Worm (Caenorhabditis elegans) whole organism, young adult: ENCODE data around the gene rbm-7.

ENCODE experiments used
- B0261.1 ChIP-seq: sonication (generic microtip); optimal IDR thresholded peaks from 2 replicates; lab custom pipeline; 2016; ENCODE audit warnings: mild to moderate bottlenecking, missing genetic modification characterization, moderate library complexity, missing compliant biosample characterization
- B0336.3 ChIP-seq: fragments of 200-800 bp; sonication (Bioruptor generic); IDR thresholded peaks from 2 replicates; pipeline ENCODE4 v1.3.6; 2022; ENCODE audit warnings: missing genetic modification characterization, missing compliant biosample characterization
- F33H1.4 ChIP-seq: fragments of 200-800 bp; sonication (Bioruptor generic); IDR thresholded peaks from 2 replicates; pipeline ENCODE4 v1.3.6; 2022; ENCODE audit warnings: missing genetic modification reagents, missing genetic modification characterization, missing compliant biosample characterization
- F39B2.1 ChIP-seq: fragments of 200-800 bp; sonication (Bioruptor generic); IDR thresholded peaks from 2 replicates; pipeline ENCODE4 v1.3.6; 2022; ENCODE audit warnings: missing genetic modification reagents, missing genetic modification characterization, missing compliant biosample characterization
- F49E8.2 ChIP-seq: sonication (generic microtip); optimal IDR thresholded peaks from 3 replicates; lab custom pipeline; 2017; ENCODE audit warnings: missing genetic modification characterization, mild to moderate bottlenecking, missing compliant biosample characterization, antibody characterized with exemption, moderate library complexity; ENCODE audit not compliant: insufficient read depth
- F52B5.7 ChIP-seq: sonication (generic microtip); optimal IDR thresholded peaks from 2 replicates; lab custom pipeline; 2016; ENCODE audit warnings: mild to moderate bottlenecking, missing genetic modification characterization, missing compliant biosample characterization
- F55B11.4 ChIP-seq: sonication (generic microtip); optimal IDR thresholded peaks from 2 replicates; lab custom pipeline; 2016; ENCODE audit warnings: missing compliant biosample characterization, missing genetic modification characterization, borderline replicate concordance; ENCODE audit not compliant: insufficient read depth
- Y53F4B.3 ChIP-seq: fragments of 200-800 bp; sonication (Bioruptor generic); IDR thresholded peaks from 2 replicates; pipeline ENCODE4 v1.3.6; 2022; ENCODE audit warnings: missing genetic modification reagents, missing genetic modification characterization, missing compliant biosample characterization
- Y95B8A.8 ChIP-seq: fragments of 200-800 bp; sonication (Bioruptor generic); IDR thresholded peaks from 2 replicates; pipeline ENCODE4 v1.3.6; 2022; ENCODE audit warnings: missing genetic modification reagents, missing genetic modification characterization, missing compliant biosample characterization
- akir-1 ChIP-seq: fragments of 200-800 bp; sonication (Bioruptor generic); optimal IDR thresholded peaks from 2 replicates; lab custom pipeline; 2018; ENCODE audit warnings: mild to moderate bottlenecking, missing genetic modification characterization, moderate library complexity, missing compliant biosample characterization
- athp-1 ChIP-seq: sonication (generic microtip); optimal IDR thresholded peaks from 2 replicates; lab custom pipeline; 2017; ENCODE audit warnings: mild to moderate bottlenecking, missing genetic modification characterization, missing compliant biosample characterization
- cebp-1 ChIP-seq, 2 experiments: fragments of 200-800 bp in 1 of 2; sonication (Bioruptor generic) in 1 of 2; sonication (generic microtip) in 1 of 2; IDR thresholded peaks in 1 of 2; optimal IDR thresholded peaks in 1 of 2; 2 replicates each; pipeline versions ENCODE4 v1.3.6 to Lab custom; 2017 to 2022; ENCODE audit warnings: missing compliant biosample characterization in 2 of 2, missing genetic modification characterization in 2 of 2, mild to moderate bottlenecking in 1 of 2, missing genetic modification reagents in 1 of 2, moderate library complexity in 1 of 2
- cebp-2 ChIP-seq: fragments of 200-800 bp; sonication (Bioruptor generic); IDR thresholded peaks from 2 replicates; pipeline ENCODE4 v1.3.6; 2022; ENCODE audit warnings: missing genetic modification characterization, missing compliant biosample characterization
- ceh-27 ChIP-seq: fragments of 200-800 bp; sonication (Bioruptor generic); optimal IDR thresholded peaks from 2 replicates; lab custom pipeline; 2018; ENCODE audit warnings: mild to moderate bottlenecking, missing genetic modification characterization, moderate library complexity, missing compliant biosample characterization
- ceh-58 ChIP-seq: fragments of 200-800 bp; sonication (Bioruptor generic); IDR thresholded peaks from 2 replicates; pipeline ENCODE4 v1.3.6; 2022; ENCODE audit warnings: missing genetic modification characterization, missing compliant biosample characterization
- ceh-79 ChIP-seq: sonication (generic microtip); optimal IDR thresholded peaks from 2 replicates; lab custom pipeline; 2017; ENCODE audit warnings: mild to moderate bottlenecking, missing genetic modification characterization, missing compliant biosample characterization
- dox-1 ChIP-seq: fragments of 200-800 bp; sonication (Bioruptor generic); IDR thresholded peaks from 2 replicates; pipeline ENCODE4 v1.3.6; 2022; ENCODE audit warnings: missing genetic modification reagents, missing genetic modification characterization, missing compliant biosample characterization
- dpff-1 ChIP-seq: sonication (generic microtip); optimal IDR thresholded peaks from 2 replicates; lab custom pipeline; 2017; ENCODE audit warnings: mild to moderate bottlenecking, missing genetic modification characterization, missing compliant biosample characterization
- dpl-1 ChIP-seq: fragments of 150-350 bp; optimal IDR thresholded peaks from 2 replicates; lab custom pipeline; 2014; ENCODE audit warnings: missing biosample characterization, missing genetic modification reagents, missing genetic modification characterization
- egrh-3 ChIP-seq: fragments of 200-800 bp; sonication (Bioruptor generic); IDR thresholded peaks from 2 replicates; pipeline ENCODE4 v1.3.6; 2022; ENCODE audit warnings: missing genetic modification reagents, missing genetic modification characterization, missing compliant biosample characterization
- ets-4 ChIP-seq: fragments of 200-800 bp; sonication (Bioruptor generic); optimal IDR thresholded peaks from 2 replicates; lab custom pipeline; 2018; ENCODE audit warnings: mild to moderate bottlenecking, missing genetic modification characterization, missing compliant biosample characterization
- fkh-3 ChIP-seq: sonication (generic microtip); optimal IDR thresholded peaks from 2 replicates; lab custom pipeline; 2016; ENCODE audit warnings: mild to moderate bottlenecking, missing genetic modification characterization, missing compliant biosample characterization
- gei-17 ChIP-seq: fragments of 200-800 bp; sonication (Bioruptor generic); optimal IDR thresholded peaks from 2 replicates; lab custom pipeline; 2018; ENCODE audit warnings: mild to moderate bottlenecking, missing genetic modification characterization, missing compliant biosample characterization
- hlh-12 ChIP-seq: sonication (generic microtip); optimal IDR thresholded peaks from 2 replicates; lab custom pipeline; 2016; ENCODE audit warnings: missing genetic modification characterization, missing compliant biosample characterization
- hsf-1 ChIP-seq: fragments of 200-800 bp; sonication (Bioruptor generic); IDR thresholded peaks from 2 replicates; pipeline ENCODE4 v1.3.6; 2022; ENCODE audit warnings: missing genetic modification reagents, missing genetic modification characterization, missing compliant biosample characterization
- let-607 ChIP-seq, 2 experiments: fragments of 200-800 bp in 1 of 2; sonication (Bioruptor generic) in 1 of 2; sonication (generic microtip) in 1 of 2; optimal IDR thresholded peaks; 2 replicates each; lab custom pipeline; 2016 to 2018; ENCODE audit warnings: mild to moderate bottlenecking in 2 of 2, missing compliant biosample characterization in 2 of 2, missing genetic modification characterization in 2 of 2, moderate library complexity in 2 of 2, missing genotype in 1 of 2
- lin-26 ChIP-seq: fragments of 200-800 bp; sonication (Bioruptor generic); IDR thresholded peaks from 2 replicates; pipeline ENCODE4 v1.3.6; 2022; ENCODE audit warnings: missing genetic modification reagents, missing genetic modification characterization, missing compliant biosample characterization
- lin-35 ChIP-seq, 3 experiments: fragments of 150-350 bp in 2 of 3; sonication (generic microtip) in 1 of 3; optimal IDR thresholded peaks; 2 replicates each; lab custom pipeline; 2014 to 2018; ENCODE audit warnings: missing biosample characterization in 3 of 3, missing genetic modification characterization in 3 of 3, missing genetic modification reagents in 3 of 3
- lsl-1 ChIP-seq: fragments of 200-800 bp; sonication (Bioruptor generic); optimal IDR thresholded peaks from 2 replicates; lab custom pipeline; 2018; ENCODE audit warnings: mild to moderate bottlenecking, missing genetic modification characterization, moderate library complexity, missing compliant biosample characterization
- lsy-27 ChIP-seq: sonication (generic microtip); optimal IDR thresholded peaks from 2 replicates; lab custom pipeline; 2017; ENCODE audit warnings: missing genetic modification characterization, mild to moderate bottlenecking, missing compliant biosample characterization, antibody characterized with exemption, missing genotype, borderline replicate concordance; ENCODE audit not compliant: insufficient read depth
- madf-8 ChIP-seq: fragments of 200-800 bp; sonication (Bioruptor generic); conservative IDR thresholded peaks from 2 replicates; pipeline ENCODE4 v1.3.6; 2022; ENCODE audit warnings: missing genetic modification reagents, missing genetic modification characterization, missing compliant biosample characterization
- mel-28 ChIP-seq: sonication (generic microtip); optimal IDR thresholded peaks from 2 replicates; lab custom pipeline; 2016; ENCODE audit warnings: borderline replicate concordance, mild to moderate bottlenecking, missing genetic modification characterization, missing compliant biosample characterization
- mxl-1 ChIP-seq: sonication (generic microtip); optimal IDR thresholded peaks from 2 replicates; lab custom pipeline; 2016; ENCODE audit warnings: missing genetic modification characterization, missing compliant biosample characterization
- nfya-1 ChIP-seq: sonication (generic microtip); optimal IDR thresholded peaks from 2 replicates; lab custom pipeline; 2017; ENCODE audit warnings: antibody characterized with exemption, missing compliant biosample characterization, missing genetic modification characterization, borderline replicate concordance; ENCODE audit not compliant: insufficient read depth
- nhr-120 ChIP-seq: fragments of 200-800 bp; sonication (Bioruptor generic); IDR thresholded peaks from 2 replicates; pipeline ENCODE4 v1.3.6; 2022; ENCODE audit warnings: missing genetic modification characterization, missing compliant biosample characterization
- pbrm-1 ChIP-seq: fragments of 200-800 bp; sonication (Bioruptor generic); IDR thresholded peaks from 2 replicates; pipeline ENCODE4 v1.3.6; 2022; ENCODE audit warnings: missing genetic modification reagents, missing genetic modification characterization, missing compliant biosample characterization
- rpc-1 ChIP-seq, 2 experiments: fragments of 150-350 bp in 1 of 2; sonication (generic microtip) in 1 of 2; optimal IDR thresholded peaks; 2 replicates each; lab custom pipeline; 2014 to 2018; ENCODE audit warnings: missing biosample characterization in 1 of 2, missing genetic modification characterization in 1 of 2, missing genetic modification reagents in 1 of 2, missing genotype in 1 of 2
- sdz-38 ChIP-seq: sonication (generic microtip); optimal IDR thresholded peaks from 2 replicates; lab custom pipeline; 2016; ENCODE audit warnings: missing genotype, missing genetic modification characterization, missing compliant biosample characterization
- snpc-1.3 ChIP-seq: sonication (generic microtip); optimal IDR thresholded peaks from 2 replicates; lab custom pipeline; 2017; ENCODE audit warnings: missing genetic modification characterization, mild to moderate bottlenecking, missing compliant biosample characterization, antibody characterized with exemption, moderate library complexity, missing genotype, missing genetic modification reagents; ENCODE audit not compliant: insufficient read depth
- snpc-4 ChIP-seq, 5 experiments: fragments of 150-350 bp in 1 of 5; sonication (generic microtip) in 4 of 5; optimal IDR thresholded peaks; 2 replicates each; lab custom pipeline; 2014 to 2018; ENCODE audit warnings: missing genetic modification characterization in 5 of 5, missing biosample characterization in 3 of 5, antibody characterized with exemption in 2 of 5, mild to moderate bottlenecking in 2 of 5, missing compliant biosample characterization in 2 of 5, missing genotype in 2 of 5, moderate library complexity in 2 of 5, missing genetic modification reagents in 1 of 5
- unc-130 ChIP-seq: sonication (generic microtip); optimal IDR thresholded peaks from 2 replicates; lab custom pipeline; 2016; ENCODE audit warnings: missing genetic modification reagents, missing genetic modification characterization, missing compliant biosample characterization
- unc-62 ChIP-seq: fragments of 150-350 bp; optimal IDR thresholded peaks from 2 replicates; lab custom pipeline; 2014; ENCODE audit warnings: missing biosample characterization, missing genetic modification reagents, missing genetic modification characterization
- xnd-1 ChIP-seq: sonication (generic microtip); optimal IDR thresholded peaks from 2 replicates; lab custom pipeline; 2016; ENCODE audit warnings: missing genotype, missing genetic modification reagents, missing genetic modification characterization, missing compliant biosample characterization
- ztf-22 ChIP-seq: fragments of 200-800 bp; sonication (Bioruptor generic); optimal IDR thresholded peaks from 2 replicates; lab custom pipeline; 2018; ENCODE audit warnings: mild to moderate bottlenecking, missing genetic modification characterization, moderate library complexity, missing compliant biosample characterization
- ztf-25 ChIP-seq: fragments of 200-800 bp; sonication (Bioruptor generic); IDR thresholded peaks from 2 replicates; pipeline ENCODE4 v1.3.6; 2022; ENCODE audit warnings: missing genetic modification reagents, missing genetic modification characterization, missing compliant biosample characterization
- ztf-26 ChIP-seq: sonication (generic microtip); optimal IDR thresholded peaks from 2 replicates; lab custom pipeline; 2017; ENCODE audit warnings: missing genetic modification characterization, missing compliant biosample characterization
- ztf-28 ChIP-seq: fragments of 200-800 bp; sonication (Bioruptor generic); IDR thresholded peaks from 2 replicates; pipeline ENCODE4 v1.3.6; 2022; ENCODE audit warnings: missing genetic modification reagents, missing genetic modification characterization, missing compliant biosample characterization

The rbm-7 gene

DNA sequence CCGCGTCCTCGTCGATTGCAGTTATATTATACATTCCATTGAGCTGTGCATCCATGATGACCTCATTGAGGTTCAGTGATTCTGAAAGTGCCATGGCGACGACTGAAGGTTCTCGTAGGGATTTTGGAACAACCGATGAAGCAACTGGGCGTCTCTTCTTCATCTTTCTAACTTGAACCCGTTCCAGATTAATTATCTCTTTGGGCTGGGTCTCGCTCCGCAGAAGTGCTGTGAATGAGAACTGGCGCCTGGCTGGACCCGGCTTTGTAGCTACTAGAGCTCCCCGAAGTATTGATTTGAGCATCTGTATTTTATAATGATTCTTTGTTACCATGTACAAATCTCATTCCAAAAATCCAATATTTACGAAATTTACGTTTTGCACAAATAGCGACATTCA is 45.9 kb upstream of the rbm-7 start, which contains the start of gene ZK1010.2 (continued):
- TF ChIP-seq ztf-25 (GFP tag; lab: Robert Waterston, UW) (no peak), B0336.3 (GFP tag; lab: Robert Waterston, UW) (peak; percentile 92), dpff-1 (tag; lab: Kevin White, UChicago) (no peak), dox-1 (no peak), nfya-1 (tag; lab: Kevin White, UChicago) (no peak), madf-8 (GFP tag; lab: Robert Waterston, UW) (no peak), F39B2.1 (GFP tag; lab: Robert Waterston, UW) (no peak), mxl-1 (no peak), nhr-120 (GFP tag; lab: Robert Waterston, UW) (no peak), Y53F4B.3 (GFP tag; lab: Robert Waterston, UW) (no peak), unc-62 (no peak), athp-1 (tag; lab: Kevin White, UChicago) (peak; percentile 74), ceh-27 (GFP tag; lab: Kevin White, UChicago) (no peak), lin-35 (GFP tag; optimal IDR thresholded peaks at IDR 0.05; lab: Kevin White, UChicago) (peak in 1 of 3 experiments; percentile 6), ztf-26 (tag; lab: Kevin White, UChicago) (no peak), ceh-58 (GFP tag; lab: Robert Waterston, UW) (no peak), let-607 (tag; optimal IDR thresholded peaks at IDR 0.05; lab: Kevin White, UChicago) (no peak), cebp-2 (GFP tag; lab: Robert Waterston, UW) (no peak), pbrm-1 (GFP tag; lab: Robert Waterston, UW) (peak; percentile 33; the same call in 1 of the 2 replicates), hsf-1 (peak; percentile 71), ztf-28 (GFP tag; lab: Robert Waterston, UW) (no peak), snpc-4 (GFP tag; optimal IDR thresholded peaks at IDR 0.05; lab: Kevin White, UChicago) (no peak), snpc-4 (tag; optimal IDR thresholded peaks at IDR 0.05; lab: Kevin White, UChicago) (no peak), dpl-1 (GFP tag; lab: Kevin White, UChicago) (no peak), F33H1.4 (peak; percentile 38; the same call in 1 of the 2 replicates), fkh-3 (tag; lab: Kevin White, UChicago) (no peak), cebp-1 (GFP tag; IDR thresholded peaks at IDR 0.05; lab: Robert Waterston, UW) (no peak), cebp-1 (tag; optimal IDR thresholded peaks at IDR 0.05; lab: Kevin White, UChicago) (peak; percentile 5), unc-130 (GFP tag; lab: Kevin White, UChicago) (no peak), F52B5.7 (tag; lab: Kevin White, UChicago) (no peak), ceh-79 (peak; percentile 26), rpc-1 (optimal IDR thresholded peaks at IDR 0.05; lab: Kevin White, UChicago) (no peak), rpc-1 (tag; optimal IDR thresholded peaks at IDR 0.05; lab: Kevin White, UChicago) (no peak), B0261.1 (tag; lab: Kevin White, UChicago) (no peak), F55B11.4 (tag; lab: Kevin White, UChicago) (no peak), snpc-1.3 (tag; lab: Kevin White, UChicago) (no peak), egrh-3 (GFP tag; lab: Robert Waterston, UW) (no peak), lsl-1 (GFP tag; lab: Kevin White, UChicago) (peak; percentile 30), gei-17 (no peak), lsy-27 (tag; lab: Kevin White, UChicago) (no peak), ets-4 (GFP tag; lab: Kevin White, UChicago) (no peak), sdz-38 (tag; lab: Kevin White, UChicago) (no peak), hlh-12 (tag; lab: Kevin White, UChicago) (no peak), ztf-22 (GFP tag; lab: Kevin White, UChicago) (no peak), akir-1 (GFP tag; lab: Kevin White, UChicago) (no peak), lin-26 (no peak), F49E8.2 (peak; percentile 76), Y95B8A.8 (GFP tag; lab: Robert Waterston, UW) (peak; percentile 45; the same call in 1 of the 2 replicates), mel-28 (tag; lab: Kevin White, UChicago) (no peak), xnd-1 (tag; lab: Kevin White, UChicago) (peak; percentile 40)
